Worm (Caenorhabditis elegans) whole organism, young adult: ENCODE results near the gene srh-35.

ENCODE experiments used
- C17E4.6 ChIP-seq: fragments of 200-800 bp; sonication (Bioruptor generic); IDR thresholded peaks from 2 replicates; pipeline ENCODE4 v1.3.6; 2022; ENCODE audit warnings: missing genetic modification reagents, missing genetic modification characterization, missing compliant biosample characterization
- ceh-79 ChIP-seq: sonication (generic microtip); optimal IDR thresholded peaks from 2 replicates; lab custom pipeline; 2017; ENCODE audit warnings: mild to moderate bottlenecking, missing genetic modification characterization, missing compliant biosample characterization
- die-1 ChIP-seq: sonication (generic microtip); optimal IDR thresholded peaks from 2 replicates; lab custom pipeline; 2016; ENCODE audit warnings: missing genotype, mild to moderate bottlenecking, missing genetic modification characterization, missing compliant biosample characterization
- hrde-1 ChIP-seq: sonication (generic microtip); optimal IDR thresholded peaks from 2 replicates; lab custom pipeline; 2016; ENCODE audit warnings: missing genetic modification characterization, mild to moderate bottlenecking, missing compliant biosample characterization, moderate library complexity, missing genotype, missing genetic modification reagents, borderline replicate concordance
- lin-26 ChIP-seq: fragments of 200-800 bp; sonication (Bioruptor generic); IDR thresholded peaks from 2 replicates; pipeline ENCODE4 v1.3.6; 2022; ENCODE audit warnings: missing genetic modification reagents, missing genetic modification characterization, missing compliant biosample characterization
- tlf-1 ChIP-seq: fragments of 200-800 bp; sonication (Bioruptor generic); optimal IDR thresholded peaks from 2 replicates; lab custom pipeline; 2018; ENCODE audit warnings: mild to moderate bottlenecking, missing genetic modification characterization, missing compliant biosample characterization
- zim-3 ChIP-seq: sonication (generic microtip); optimal IDR thresholded peaks from 2 replicates; lab custom pipeline; 2017; ENCODE audit warnings: mild to moderate bottlenecking, missing genetic modification characterization, moderate library complexity, missing compliant biosample characterization

ce11 chrV:489320-489719, 40.3 kb upstream of the srh-35 start, which contains the start of gene nhr-106:
- TF ChIP-seq C17E4.6 (GFP tag; lab: Robert Waterston, UW) (no peak), hrde-1 (tag; lab: Kevin White, UChicago) (no peak), zim-3 (tag; lab: Kevin White, UChicago) (no peak), ceh-79 (tag; lab: Kevin White, UChicago) (no peak), tlf-1 (GFP tag; lab: Kevin White, UChicago) (no peak), lin-26 (GFP tag; lab: Robert Waterston, UW) (no peak), die-1 (tag; lab: Kevin White, UChicago) (no peak)
